Worm (Caenorhabditis elegans) whole organism, L1 larva: Measurements from ENCODE around the gene fbxb-38.

ENCODE experiments used
- C04F5.9 ChIP-seq: sonication (generic microtip); optimal IDR thresholded peaks from 2 replicates; lab custom pipeline; 2016; ENCODE audit warnings: missing genetic modification characterization, missing compliant biosample characterization
- C16A3.4 ChIP-seq: fragments of 150-350 bp; optimal IDR thresholded peaks from 2 replicates; lab custom pipeline; 2014; ENCODE audit warnings: missing biosample characterization, missing genetic modification characterization
- F16B12.6 ChIP-seq: fragments of 150-350 bp; optimal IDR thresholded peaks from 2 replicates; lab custom pipeline; 2014; ENCODE audit warnings: missing biosample characterization, missing genetic modification characterization
- alr-1 ChIP-seq: fragments of 200-800 bp; sonication (Bioruptor generic); optimal IDR thresholded peaks from 2 replicates; lab custom pipeline; 2018; ENCODE audit warnings: borderline replicate concordance, mild to moderate bottlenecking, missing genetic modification characterization, missing compliant biosample characterization
- ama-1 ChIP-seq: fragments of 150-350 bp; optimal IDR thresholded peaks from 2 replicates; lab custom pipeline; 2014
- blmp-1 ChIP-seq: fragments of 150-350 bp; optimal IDR thresholded peaks from 2 replicates; lab custom pipeline; 2014; ENCODE audit warnings: missing biosample characterization, missing genetic modification characterization
- ceh-8 ChIP-seq: fragments of 200-800 bp; sonication (Bioruptor generic); optimal IDR thresholded peaks from 2 replicates; lab custom pipeline; 2018; ENCODE audit warnings: mild to moderate bottlenecking, missing genetic modification characterization, moderate library complexity, missing compliant biosample characterization
- ceh-82 ChIP-seq, 3 experiments: fragments of 150-350 bp in 1 of 3; sonication (generic microtip) in 2 of 3; optimal IDR thresholded peaks; 2 replicates each; lab custom pipeline; 2014 to 2017; ENCODE audit warnings: missing biosample characterization in 3 of 3, missing genetic modification characterization in 3 of 3
- ceh-88 ChIP-seq: fragments of 200-800 bp; sonication (Bioruptor generic); IDR thresholded peaks from 2 replicates; pipeline ENCODE4 v1.3.6; 2022; ENCODE audit warnings: missing genetic modification characterization, missing compliant biosample characterization
- ceh-90 ChIP-seq: sonication (generic microtip); optimal IDR thresholded peaks from 2 replicates; lab custom pipeline; 2016; ENCODE audit warnings: missing genetic modification characterization, missing compliant biosample characterization
- dpl-1 ChIP-seq, 3 experiments: fragments of 150-350 bp in 2 of 3; sonication (generic microtip) in 1 of 3; optimal IDR thresholded peaks; 2 replicates each; lab custom pipeline; 2014 to 2017; ENCODE audit warnings: missing biosample characterization in 3 of 3, missing genetic modification characterization in 3 of 3, missing genetic modification reagents in 3 of 3
- efl-1 ChIP-seq, 4 experiments: fragments of 150-350 bp; optimal IDR thresholded peaks in 3 of 4; peaks in 1 of 4; 1 replicate in 1 of 4; 2 replicates in 3 of 4; lab custom pipeline; 2014; ENCODE audit warnings: missing biosample characterization in 2 of 4, missing genetic modification characterization in 2 of 4, missing genetic modification reagents in 2 of 4
- efl-3 ChIP-seq: fragments of 200-800 bp; sonication (Bioruptor generic); optimal IDR thresholded peaks from 2 replicates; lab custom pipeline; 2018; ENCODE audit warnings: mild to moderate bottlenecking, missing genetic modification characterization, missing compliant biosample characterization
- egl-13 ChIP-seq: sonication (generic microtip); optimal IDR thresholded peaks from 2 replicates; lab custom pipeline; 2016; ENCODE audit warnings: missing genotype, missing genetic modification reagents, missing genetic modification characterization, missing compliant biosample characterization
- elt-2 ChIP-seq: sonication (generic microtip); optimal IDR thresholded peaks from 2 replicates; lab custom pipeline; 2016; ENCODE audit warnings: missing genetic modification characterization, mild to moderate bottlenecking, inconsistent platforms, missing compliant biosample characterization, missing genetic modification reagents
- elt-3 ChIP-seq, 6 experiments: fragments of 150-350 bp in 1 of 6; sonication (generic microtip); optimal IDR thresholded peaks; 2 replicates each; lab custom pipeline; 2017 to 2018; ENCODE audit warnings: missing biosample characterization in 6 of 6, missing genetic modification characterization in 6 of 6, inconsistent platforms in 1 of 6
- ets-5 ChIP-seq: fragments of 200-800 bp; sonication (Bioruptor generic); IDR thresholded peaks from 2 replicates; pipeline ENCODE4 v1.3.6; 2022; ENCODE audit warnings: missing genetic modification characterization, missing compliant biosample characterization
- fkh-10 ChIP-seq: sonication (generic microtip); optimal IDR thresholded peaks from 2 replicates; lab custom pipeline; 2017; ENCODE audit warnings: missing biosample characterization, missing genetic modification reagents, missing genetic modification characterization
- fkh-4 ChIP-seq: sonication (generic microtip); optimal IDR thresholded peaks from 2 replicates; lab custom pipeline; 2016; ENCODE audit warnings: missing compliant biosample characterization, missing genetic modification characterization, borderline replicate concordance
- fkh-8 ChIP-seq: sonication (generic microtip); optimal IDR thresholded peaks from 2 replicates; lab custom pipeline; 2016; ENCODE audit warnings: mild to moderate bottlenecking, missing genetic modification characterization, missing compliant biosample characterization
- fos-1 ChIP-seq: fragments of 150-350 bp; optimal IDR thresholded peaks from 2 replicates; lab custom pipeline; 2014; ENCODE audit warnings: missing biosample characterization, missing genetic modification characterization
- grh-1 ChIP-seq: fragments of 200-800 bp; sonication (Bioruptor generic); IDR thresholded peaks from 2 replicates; pipeline ENCODE4 v1.3.6; 2022; ENCODE audit warnings: missing genetic modification reagents, missing genetic modification characterization, missing compliant biosample characterization
- hlh-17 ChIP-seq: fragments of 200-800 bp; sonication (Bioruptor generic); optimal IDR thresholded peaks from 2 replicates; lab custom pipeline; 2018; ENCODE audit warnings: missing genetic modification characterization, mild to moderate bottlenecking, missing compliant biosample characterization, moderate library complexity, borderline replicate concordance
- hpl-2 ChIP-seq: fragments of 150-350 bp; optimal IDR thresholded peaks from 2 replicates; lab custom pipeline; 2014; ENCODE audit warnings: missing biosample characterization, missing genetic modification reagents, missing genetic modification characterization
- jun-1 ChIP-seq: fragments of 150-350 bp; optimal IDR thresholded peaks from 2 replicates; lab custom pipeline; 2014; ENCODE audit warnings: missing biosample characterization, missing genetic modification reagents, missing genetic modification characterization
- lin-13 ChIP-seq: fragments of 150-350 bp; optimal IDR thresholded peaks from 2 replicates; lab custom pipeline; 2014; ENCODE audit warnings: missing biosample characterization, missing genetic modification reagents, missing genetic modification characterization
- lin-15B ChIP-seq: fragments of 150-350 bp; sonication (generic microtip); optimal IDR thresholded peaks from 3 replicates; lab custom pipeline; 2014; ENCODE audit warnings: missing biosample characterization, missing genetic modification characterization
- lin-39 ChIP-seq: fragments of 150-350 bp; optimal IDR thresholded peaks from 2 replicates; lab custom pipeline; 2014; ENCODE audit warnings: missing biosample characterization, missing genetic modification reagents, missing genetic modification characterization
- lir-3 ChIP-seq: sonication (generic microtip); optimal IDR thresholded peaks from 2 replicates; lab custom pipeline; 2016; ENCODE audit warnings: mild to moderate bottlenecking, missing genetic modification characterization, moderate library complexity, missing compliant biosample characterization; ENCODE audit not compliant: poor library complexity
- mab-9 ChIP-seq: fragments of 200-800 bp; sonication (Bioruptor generic); IDR thresholded peaks from 2 replicates; pipeline ENCODE4 v1.3.6; 2022; ENCODE audit warnings: missing genetic modification reagents, missing genetic modification characterization, missing compliant biosample characterization
- nhr-11 ChIP-seq: fragments of 150-350 bp; optimal IDR thresholded peaks from 2 replicates; lab custom pipeline; 2014; ENCODE audit warnings: missing biosample characterization, missing genetic modification characterization
- nhr-237 ChIP-seq: fragments of 150-350 bp; optimal IDR thresholded peaks from 2 replicates; lab custom pipeline; 2014; ENCODE audit warnings: missing biosample characterization, missing genetic modification characterization
- nhr-28 ChIP-seq: fragments of 150-350 bp; optimal IDR thresholded peaks from 2 replicates; lab custom pipeline; 2014; ENCODE audit warnings: missing biosample characterization, missing genetic modification characterization
- nhr-47 ChIP-seq: sonication (generic microtip); optimal IDR thresholded peaks from 2 replicates; lab custom pipeline; 2016; ENCODE audit warnings: mild to moderate bottlenecking, missing genetic modification characterization, moderate library complexity, missing compliant biosample characterization
- nhr-76 ChIP-seq: sonication (generic microtip); optimal IDR thresholded peaks from 2 replicates; lab custom pipeline; 2017; ENCODE audit warnings: missing biosample characterization, missing genetic modification characterization
- nhr-84 ChIP-seq: sonication (generic microtip); optimal IDR thresholded peaks from 2 replicates; lab custom pipeline; 2017; ENCODE audit warnings: missing biosample characterization, missing genetic modification characterization
- nhr-85 ChIP-seq: sonication (generic microtip); peaks from one replicate; lab custom pipeline; 2016; ENCODE audit warnings: missing genetic modification characterization, inconsistent platforms, missing compliant biosample characterization
- pag-3 ChIP-seq: sonication (generic microtip); optimal IDR thresholded peaks from 2 replicates; lab custom pipeline; 2017; ENCODE audit warnings: missing genetic modification characterization, mild to moderate bottlenecking, missing compliant biosample characterization, antibody characterized with exemption, borderline replicate concordance; ENCODE audit not compliant: insufficient read depth
- pax-3 ChIP-seq: fragments of 200-800 bp; sonication (Bioruptor generic); optimal IDR thresholded peaks from 2 replicates; lab custom pipeline; 2018; ENCODE audit warnings: mild to moderate bottlenecking, missing genetic modification characterization, moderate library complexity, missing compliant biosample characterization
- skn-1 ChIP-seq: fragments of 150-350 bp; optimal IDR thresholded peaks from 2 replicates; lab custom pipeline; 2014; ENCODE audit warnings: missing biosample characterization, missing genetic modification characterization
- snpc-4 ChIP-seq: fragments of 150-350 bp; optimal IDR thresholded peaks from 2 replicates; lab custom pipeline; 2014; ENCODE audit warnings: missing biosample characterization, missing genetic modification characterization
- snu-23 ChIP-seq: sonication (generic microtip); optimal IDR thresholded peaks from 2 replicates; lab custom pipeline; 2016; ENCODE audit warnings: missing genetic modification characterization, missing compliant biosample characterization
- sox-4 ChIP-seq: sonication (generic microtip); optimal IDR thresholded peaks from 2 replicates; lab custom pipeline; 2016; ENCODE audit warnings: missing genetic modification characterization, missing compliant biosample characterization
- sup-37 ChIP-seq: fragments of 200-800 bp; sonication (Bioruptor generic); optimal IDR thresholded peaks from 2 replicates; lab custom pipeline; 2018; ENCODE audit warnings: mild to moderate bottlenecking, missing genetic modification characterization, missing compliant biosample characterization
- tlp-1 ChIP-seq: fragments of 150-350 bp; optimal IDR thresholded peaks from 2 replicates; lab custom pipeline; 2014; ENCODE audit warnings: missing biosample characterization, missing genetic modification characterization
- unc-130 ChIP-seq: fragments of 150-350 bp; optimal IDR thresholded peaks from 2 replicates; lab custom pipeline; 2017; ENCODE audit warnings: missing biosample characterization, missing genetic modification characterization, inconsistent platforms
- unc-62 ChIP-seq: fragments of 150-350 bp; optimal IDR thresholded peaks from 2 replicates; lab custom pipeline; 2014; ENCODE audit warnings: missing biosample characterization, missing genetic modification reagents, missing genetic modification characterization
- vab-15 ChIP-seq: sonication (generic microtip); optimal IDR thresholded peaks from 2 replicates; lab custom pipeline; 2017; ENCODE audit warnings: missing genotype, mild to moderate bottlenecking, missing genetic modification characterization, missing compliant biosample characterization
- xbp-1 ChIP-seq: sonication (generic microtip); optimal IDR thresholded peaks from 2 replicates; lab custom pipeline; 2016; ENCODE audit warnings: missing genetic modification characterization, missing compliant biosample characterization
- zag-1 ChIP-seq: fragments of 150-350 bp; optimal IDR thresholded peaks from 2 replicates; lab custom pipeline; 2014; ENCODE audit warnings: missing biosample characterization, missing genetic modification characterization
- zip-4 ChIP-seq: fragments of 200-800 bp; sonication (Bioruptor generic); optimal IDR thresholded peaks from 2 replicates; lab custom pipeline; 2018; ENCODE audit warnings: mild to moderate bottlenecking, missing genetic modification characterization, moderate library complexity, missing compliant biosample characterization
- ztf-4 ChIP-seq: fragments of 150-350 bp; optimal IDR thresholded peaks from 2 replicates; lab custom pipeline; 2014; ENCODE audit warnings: missing biosample characterization, missing genetic modification characterization

fbxb-38 gene

DNA sequence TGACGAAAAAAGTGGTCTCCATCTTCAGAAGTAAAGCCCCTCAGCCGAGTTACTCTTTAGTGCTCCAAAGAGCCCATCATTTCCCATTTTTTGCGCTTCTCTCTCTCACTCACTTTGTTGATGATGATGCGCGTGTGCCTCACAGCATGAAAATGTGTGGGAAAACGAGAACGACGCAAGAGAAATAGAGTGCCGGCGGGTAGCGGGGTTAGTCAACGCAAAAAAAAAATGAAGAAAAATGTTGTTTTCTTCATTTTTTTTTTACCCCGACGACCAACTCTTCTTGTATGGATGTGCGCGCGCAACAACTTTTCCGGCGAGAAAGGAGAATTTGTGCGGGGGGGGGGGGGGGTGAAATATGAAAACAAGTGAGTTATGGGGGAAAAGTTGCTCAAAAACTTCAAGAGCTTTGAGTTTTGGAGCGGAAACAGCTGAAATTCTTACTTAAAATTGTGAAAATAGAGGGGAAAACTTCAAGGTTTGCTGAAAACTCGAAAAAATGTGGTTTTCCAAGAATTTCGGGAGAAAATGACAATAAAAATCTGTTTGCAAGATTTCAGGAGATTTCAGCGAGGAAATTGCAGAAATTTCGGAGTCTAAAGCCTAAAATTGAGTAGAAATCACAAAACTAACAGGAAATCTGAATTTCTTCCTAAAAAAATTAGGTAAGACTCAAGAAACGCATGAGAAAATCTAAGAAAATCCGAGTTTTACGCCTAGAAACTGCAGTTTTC is 29.2 kb upstream of the fbxb-38 start, which contains the start of gene C33C12.1:
C33C12.1 (plus strand) TSS at position 684 of the 734 bp plus-strand sequence.
- TF ChIP-seq elt-2 (no peak), lin-39 (tag; lab: Kevin White, UChicago) (no peak), unc-130 (tag; lab: Kevin White, UChicago) (no peak), lir-3 (tag; lab: Kevin White, UChicago) (no peak), nhr-85 (no peak), sup-37 (GFP tag; lab: Kevin White, UChicago) (no peak), unc-62 (GFP tag; lab: Kevin White, UChicago) (no peak), xbp-1 (tag; lab: Kevin White, UChicago) (no peak), nhr-11 (tag; lab: Kevin White, UChicago) (no peak), grh-1 (GFP tag; lab: Robert Waterston, UW) (no peak), ceh-90 (no peak), ceh-8 (no peak), nhr-76 (no peak), zip-4 (GFP tag; lab: Kevin White, UChicago) (no peak), alr-1 (tag; lab: Kevin White, UChicago) (no peak), vab-15 (tag; lab: Kevin White, UChicago) (no peak), skn-1 (tag; lab: Kevin White, UChicago) (no peak), nhr-237 (tag; lab: Kevin White, UChicago) (no peak), egl-13 (tag; lab: Kevin White, UChicago) (no peak), snu-23 (GFP tag; lab: Kevin White, UChicago) (no peak), fkh-8 (peak; percentile 13), fkh-10 (GFP tag; lab: Kevin White, UChicago) (peak; percentile 18), tlp-1 (no peak), efl-1 (optimal IDR thresholded peaks at IDR 0.05; lab: Kevin White, UChicago) (peak; percentile 4 to 16), efl-1 (GFP tag; optimal IDR thresholded peaks at IDR 0.05 in 1 of 2; lab: Kevin White, UChicago) (peak in 1 of 2 experiments; percentile 82), ceh-82 (tag; optimal IDR thresholded peaks at IDR 0.05; lab: Kevin White, UChicago) (peak in 1 of 3 experiments; percentile 34), jun-1 (tag; lab: Kevin White, UChicago) (no peak), fkh-4 (no peak), dpl-1 (GFP tag; optimal IDR thresholded peaks at IDR 0.05; lab: Kevin White, UChicago) (peak in 1 of 3 experiments; percentile 22), hpl-2 (no peak), ztf-4 (tag; lab: Kevin White, UChicago) (no peak), lin-13 (GFP tag; lab: Kevin White, UChicago) (no peak), blmp-1 (tag; lab: Kevin White, UChicago) (no peak), efl-3 (no peak), hlh-17 (GFP tag; lab: Kevin White, UChicago) (no peak), zag-1 (tag; lab: Kevin White, UChicago) (no peak), pax-3 (tag; lab: Kevin White, UChicago) (no peak), snpc-4 (no peak), pag-3 (no peak), C16A3.4 (tag; lab: Kevin White, UChicago) (no peak), ets-5 (GFP tag; lab: Robert Waterston, UW) (no peak), sox-4 (tag; lab: Kevin White, UChicago) (no peak), elt-3 (tag; optimal IDR thresholded peaks at IDR 0.05; lab: Kevin White, UChicago) (no peak), C04F5.9 (tag; lab: Kevin White, UChicago) (no peak), fos-1 (no peak), nhr-84 (no peak), nhr-28 (tag; lab: Kevin White, UChicago) (no peak), ama-1 (no peak), ceh-88 (GFP tag; lab: Robert Waterston, UW) (no peak; the same call in 1 of the 2 replicates), mab-9 (GFP tag; lab: Robert Waterston, UW) (no peak), lin-15B (tag; lab: Kevin White, UChicago) (no peak), F16B12.6 (no peak), nhr-47 (tag; lab: Kevin White, UChicago) (no peak)
